Worm (Caenorhabditis elegans) whole organism, early embryonic: ENCODE results near the gene R07E5.15.

ENCODE experiments used
- B0310.2 ChIP-seq: sonication (generic microtip); optimal IDR thresholded peaks from 2 replicates; lab custom pipeline; 2016; ENCODE audit warnings: mild to moderate bottlenecking, missing genetic modification characterization, missing compliant biosample characterization
- F13C5.2 ChIP-seq: sonication (generic microtip); optimal IDR thresholded peaks from 2 replicates; lab custom pipeline; 2017; ENCODE audit warnings: mild to moderate bottlenecking, missing genetic modification characterization, inconsistent platforms, missing compliant biosample characterization
- aly-1 ChIP-seq: sonication (generic microtip); optimal IDR thresholded peaks from 2 replicates; lab custom pipeline; 2016; ENCODE audit warnings: missing genetic modification characterization, missing compliant biosample characterization
- ama-1 ChIP-seq: fragments of 150-350 bp; optimal IDR thresholded peaks from 2 replicates; lab custom pipeline; 2014
- ceh-36 ChIP-seq: sonication (generic microtip); optimal IDR thresholded peaks from 2 replicates; lab custom pipeline; 2016; ENCODE audit warnings: missing genetic modification characterization, inconsistent platforms, missing compliant biosample characterization
- ets-7 ChIP-seq: sonication (generic microtip); optimal IDR thresholded peaks from 2 replicates; lab custom pipeline; 2016; ENCODE audit warnings: missing genotype, missing genetic modification characterization, missing compliant biosample characterization
- flt-1 ChIP-seq: fragments of 200-800 bp; sonication (Bioruptor generic); IDR thresholded peaks from 2 replicates; pipeline ENCODE4 v1.3.6; 2022; ENCODE audit warnings: missing genetic modification characterization, missing compliant biosample characterization
- hnd-1 ChIP-seq: sonication (generic microtip); optimal IDR thresholded peaks from 2 replicates; lab custom pipeline; 2016; ENCODE audit warnings: missing genetic modification characterization, missing compliant biosample characterization
- pes-1 ChIP-seq: fragments of 200-800 bp; sonication (Bioruptor generic); IDR thresholded peaks from 2 replicates; pipeline ENCODE4 v1.3.6; 2022; ENCODE audit warnings: missing genetic modification reagents, missing genetic modification characterization, missing compliant biosample characterization
- sea-1 ChIP-seq: fragments of 200-800 bp; sonication (Bioruptor generic); conservative IDR thresholded peaks from 2 replicates; pipeline ENCODE4 v1.3.6; 2022; ENCODE audit warnings: missing genetic modification characterization, missing compliant biosample characterization
- tbx-11 ChIP-seq: fragments of 200-800 bp; sonication (Bioruptor generic); IDR thresholded peaks from 2 replicates; pipeline ENCODE4 v1.3.6; 2022; ENCODE audit warnings: missing genetic modification characterization, missing compliant biosample characterization
- tbx-37 ChIP-seq: fragments of 200-800 bp; sonication (Bioruptor generic); conservative IDR thresholded peaks from 2 replicates; pipeline ENCODE4 v1.3.6; 2022; ENCODE audit warnings: missing genetic modification reagents, missing genetic modification characterization, missing compliant biosample characterization
- tra-4 ChIP-seq: sonication (generic microtip); optimal IDR thresholded peaks from 2 replicates; lab custom pipeline; 2017; ENCODE audit warnings: missing genetic modification characterization, missing compliant biosample characterization

- TF ChIP-seq tbx-37 (no peak), tra-4 (tag; lab: Kevin White, UChicago) (no peak), aly-1 (tag; lab: Kevin White, UChicago) (no peak), ama-1 (lab: Kevin White, UChicago) (no peak), F13C5.2 (tag; lab: Kevin White, UChicago) (no peak), ets-7 (tag; lab: Kevin White, UChicago) (no peak), pes-1 (GFP tag; lab: Robert Waterston, UW) (no peak), tbx-11 (GFP tag; lab: Robert Waterston, UW) (no peak), flt-1 (no peak), ceh-36 (no peak), sea-1 (GFP tag; lab: Robert Waterston, UW) (no peak), B0310.2 (no peak), hnd-1 (no peak)
These were observed 42.0 kb upstream of the R07E5.15 start for ce11 chrIII:4359208-4359607.
